Worm (Caenorhabditis elegans): ENCODE results near the gene irld-2.

- no peak for TF ChIP-seq lsy-2 (tag; optimal IDR thresholded peaks at IDR 0.05)
- no peak for TF ChIP-seq unc-62 (GFP tag; optimal IDR thresholded peaks at IDR 0.05)
- no peak for TF ChIP-seq elt-1 (tag; optimal IDR thresholded peaks at IDR 0.05; ENCODE audit: borderline replicate concordance, insufficient read depth)
- TF ChIP-seq sptf-1 (tag; optimal IDR thresholded peaks at IDR 0.05): no peak
- no peak for TF ChIP-seq elt-3 (tag; optimal IDR thresholded peaks at IDR 0.05)
- TF ChIP-seq mab-5 (tag; optimal IDR thresholded peaks at IDR 0.05): no peak
- TF ChIP-seq hlh-1 (tag; optimal IDR thresholded peaks at IDR 0.05): no peak
Observed at ce11 chrX:13348417-13348816, 46.5 kb downstream of the irld-2 start.
